Worm (Caenorhabditis elegans): ENCODE data around the gene nlp-30.

nlp-30 gene

DNA sequence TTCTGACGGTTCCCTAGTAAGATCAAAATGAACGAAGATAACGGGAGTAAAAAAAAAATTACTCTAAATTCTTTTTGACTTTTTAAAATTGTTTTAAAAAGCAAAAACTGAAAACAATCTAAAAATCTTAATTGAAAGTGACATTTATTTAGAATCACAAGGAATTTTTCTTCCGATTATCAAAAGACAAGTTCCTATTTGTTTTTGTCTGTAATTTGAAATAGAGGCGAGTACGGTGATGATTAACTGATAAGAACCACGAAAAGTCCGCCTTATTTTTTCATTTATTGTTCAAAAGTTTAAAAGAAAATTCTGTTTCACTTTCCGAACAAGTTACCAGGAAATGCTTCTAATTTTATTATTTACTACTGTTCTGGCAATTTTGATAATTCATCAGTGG lies 32.1 kb upstream of the nlp-30 start, which contains the start of gene dach-1:
Gene dach-1 (plus strand): TSS at position 301 of the 400 bp plus-strand sequence.
- TF ChIP-seq sup-37 (GFP tag; optimal IDR thresholded peaks at IDR 0.05) (no peak), zip-4 (GFP tag; optimal IDR thresholded peaks at IDR 0.05) (no peak), ceh-88 (GFP tag; IDR thresholded peaks at IDR 0.05) (no peak), pqm-1 (tag; optimal IDR thresholded peaks at IDR 0.05) (no peak), unc-130 (tag; optimal IDR thresholded peaks at IDR 0.05) (no peak), pax-3 (tag; optimal IDR thresholded peaks at IDR 0.05) (no peak), dsc-1 (tag; optimal IDR thresholded peaks at IDR 0.05) (no peak), tlp-1 (tag; optimal IDR thresholded peaks at IDR 0.05) (no peak)

DNA sequence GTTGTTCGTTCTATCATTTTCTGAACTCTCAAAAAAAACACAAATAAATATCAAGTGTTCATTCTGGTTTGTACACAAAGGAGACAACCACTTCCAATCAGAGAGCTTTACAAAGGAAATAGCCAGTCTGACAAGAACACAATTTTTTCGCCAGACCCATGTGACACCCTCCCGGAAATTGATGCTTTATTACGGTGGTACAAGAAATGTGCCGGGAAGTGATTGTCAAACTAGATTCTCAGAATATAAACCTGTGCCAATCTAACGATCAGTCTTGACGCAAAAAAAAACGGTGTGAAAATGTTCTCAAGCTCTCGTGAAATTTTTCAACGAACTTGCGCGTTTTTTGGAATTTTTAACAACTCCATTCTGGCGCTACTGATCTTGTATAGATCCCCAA lies 28.0 kb upstream of the nlp-30 start, which contains the start of gene str-247:
Gene str-247 (plus strand): TSS at position 301 of the 400 bp plus-strand sequence.
- no peak for TF ChIP-seq pag-3 (tag; optimal IDR thresholded peaks at IDR 0.05; ENCODE audit: borderline replicate concordance, insufficient read depth)
- no peak for TF ChIP-seq F16B12.6 (tag; optimal IDR thresholded peaks at IDR 0.05)
- no peak for TF ChIP-seq nhr-19 (GFP tag; conservative IDR thresholded peaks at IDR 0.05)
- no peak for TF ChIP-seq lin-13 (GFP tag; optimal IDR thresholded peaks at IDR 0.05)
- no peak for TF ChIP-seq fkh-4 (tag; optimal IDR thresholded peaks at IDR 0.05; ENCODE audit: borderline replicate concordance)
- no peak for TF ChIP-seq unc-30 (tag; optimal IDR thresholded peaks at IDR 0.05)
- TF ChIP-seq irx-1 (tag; optimal IDR thresholded peaks at IDR 0.05): no peak
- TF ChIP-seq elt-3 (tag; optimal IDR thresholded peaks at IDR 0.05): no peak

DNA sequence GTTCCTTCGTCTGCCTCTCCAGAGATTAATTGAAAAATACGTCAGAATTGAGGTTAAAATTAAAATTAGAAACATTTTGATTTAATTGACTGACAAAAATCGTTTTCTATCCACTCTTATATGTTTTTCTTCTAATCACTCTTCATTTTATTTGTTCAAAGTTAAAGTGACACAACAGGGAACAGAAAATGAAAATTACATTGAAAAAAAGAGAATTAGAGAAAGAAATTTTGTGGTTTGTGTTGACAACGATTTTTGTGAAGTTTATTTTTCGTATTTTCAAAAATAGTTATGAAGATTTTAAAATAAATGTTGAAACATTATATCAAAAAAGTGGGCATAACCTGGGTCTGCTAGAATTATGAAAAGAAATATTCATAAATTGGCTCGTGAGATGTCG lies 24.2 kb upstream of the nlp-30 start, which contains the start of gene cyp-34A5:
Gene cyp-34A5 (minus strand): TSS at position 101 of the 400 bp plus-strand sequence.
- no peak for TF ChIP-seq pag-3 (tag; optimal IDR thresholded peaks at IDR 0.05; ENCODE audit: borderline replicate concordance, insufficient read depth)
- peak; percentile 30 for TF ChIP-seq nhr-20 (tag; optimal IDR thresholded peaks at IDR 0.05)

DNA sequence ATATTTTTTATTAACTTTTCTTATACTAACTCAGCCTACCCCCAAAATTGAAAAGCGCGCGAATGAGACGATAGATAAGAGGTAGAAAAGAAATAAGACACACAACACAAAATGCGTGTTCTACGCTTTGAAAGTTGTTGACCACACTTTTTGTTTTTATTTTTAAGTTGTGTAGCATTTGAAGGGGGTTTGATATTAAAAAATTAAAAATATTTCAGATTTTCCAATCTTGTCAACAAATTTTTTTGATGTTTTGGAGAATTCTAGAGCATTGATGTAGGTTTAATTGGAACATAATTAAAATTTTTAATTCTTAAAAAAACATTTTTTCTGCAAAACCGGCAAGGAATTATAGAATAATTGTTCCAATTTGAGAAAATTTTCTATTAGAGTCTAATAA lies 20.5 kb upstream of the nlp-30 start, which contains the start of gene cyp-34A6:
Gene cyp-34A6 (minus strand): TSS at position 101 of the 400 bp plus-strand sequence.
- TF ChIP-seq C16A3.4 (tag; optimal IDR thresholded peaks at IDR 0.05) (no peak), snpc-4 (tag; optimal IDR thresholded peaks at IDR 0.05) (no peak), ceh-63 (GFP tag; optimal IDR thresholded peaks at IDR 0.05) (no peak)

DNA sequence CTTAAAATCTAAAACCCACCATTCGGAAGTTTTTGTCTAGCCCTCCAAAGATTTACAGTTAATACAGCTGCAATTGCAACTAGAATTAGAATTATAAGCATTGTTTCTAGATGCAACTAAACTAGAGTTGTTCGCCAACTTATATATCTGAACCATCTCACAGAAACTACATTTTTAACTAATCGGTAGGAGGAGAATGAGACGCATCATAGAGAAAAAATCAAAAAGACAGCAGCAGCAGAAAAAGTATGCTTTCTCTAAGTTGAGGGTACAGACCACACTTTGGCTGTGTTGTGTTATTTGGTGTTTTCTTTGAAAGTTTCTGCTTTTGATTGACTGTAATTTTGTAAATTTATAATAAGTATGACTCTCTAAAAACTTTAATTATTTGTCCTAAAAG lies 18.1 kb upstream of the nlp-30 start, which contains the start of gene cyp-34A7:
Gene cyp-34A7 (minus strand): TSS at position 101 of the 400 bp plus-strand sequence.
- no peak for TF ChIP-seq elt-3 (tag; optimal IDR thresholded peaks at IDR 0.05)
- no peak for TF ChIP-seq sptf-1 (tag; optimal IDR thresholded peaks at IDR 0.05)
- no peak for TF ChIP-seq lir-3 (tag; optimal IDR thresholded peaks at IDR 0.05; ENCODE audit: poor library complexity)

DNA sequence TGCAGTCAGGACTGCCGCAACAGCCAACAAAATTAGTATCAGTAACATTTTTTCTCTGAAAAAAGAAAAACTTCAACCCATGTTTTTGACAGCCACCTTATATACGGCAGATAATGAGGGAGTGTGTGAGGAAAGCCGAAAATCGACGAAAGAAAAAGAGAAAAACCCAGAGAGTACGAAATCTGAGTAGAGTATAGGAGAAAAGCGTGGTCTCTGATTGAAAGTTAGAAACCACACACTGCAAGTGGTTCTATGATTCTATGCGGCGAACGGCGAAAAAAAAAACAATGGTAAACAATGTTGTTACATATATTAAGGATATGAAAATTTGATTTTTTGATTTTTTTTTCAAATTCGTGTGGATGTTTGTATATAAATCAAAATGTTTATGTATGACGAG lies 14.0 kb upstream of the nlp-30 start, which contains the start of gene cyp-34A8:
Gene cyp-34A8 (minus strand): TSS at position 62 of the 400 bp plus-strand sequence.
- TF ChIP-seq nhr-77 (tag; optimal IDR thresholded peaks at IDR 0.05) (no peak), efl-1 (optimal IDR thresholded peaks at IDR 0.05) (no peak), efl-1 (GFP tag; optimal IDR thresholded peaks at IDR 0.05 in 1 of 2) (peak in 1 of 2 experiments; percentile 68), mdl-1 (tag; optimal IDR thresholded peaks at IDR 0.05) (no peak), blmp-1 (tag; optimal IDR thresholded peaks at IDR 0.05) (peak; percentile 73), egl-27 (tag; optimal IDR thresholded peaks at IDR 0.05) (no peak), nhr-20 (tag; optimal IDR thresholded peaks at IDR 0.05) (peak; percentile 74), unc-98 (GFP tag; IDR thresholded peaks at IDR 0.05) (no peak), aha-1 (tag; optimal IDR thresholded peaks at IDR 0.05) (no peak), ceh-88 (GFP tag; IDR thresholded peaks at IDR 0.05) (no peak), vab-15 (tag; optimal IDR thresholded peaks at IDR 0.05) (no peak), mep-1 (tag; optimal IDR thresholded peaks at IDR 0.05) (peak; percentile 38), zip-4 (GFP tag; optimal IDR thresholded peaks at IDR 0.05) (no peak), nhr-71 (tag; optimal IDR thresholded peaks at IDR 0.05) (peak; percentile 29), elt-3 (tag; optimal IDR thresholded peaks at IDR 0.05) (peak in 2 of 6 experiments; percentile 6 to 38), lin-14 (GFP tag; optimal IDR thresholded peaks at IDR 0.05) (peak; percentile 62), lin-13 (GFP tag; optimal IDR thresholded peaks at IDR 0.05) (no peak), lin-35 (GFP tag; optimal IDR thresholded peaks at IDR 0.05) (peak in 1 of 2 experiments; percentile 6), nhr-90 (tag; optimal IDR thresholded peaks at IDR 0.05; ENCODE audit: poor library complexity) (peak; percentile 15), snu-23 (GFP tag; optimal IDR thresholded peaks at IDR 0.05) (peak; percentile 27), Y116A8C.19 (tag; optimal IDR thresholded peaks at IDR 0.05; ENCODE audit: borderline replicate concordance) (no peak), sptf-1 (tag; optimal IDR thresholded peaks at IDR 0.05) (no peak), dpl-1 (GFP tag; optimal IDR thresholded peaks at IDR 0.05) (no peak)
